Fruit fly (Drosophila melanogaster): ENCODE data around the gene D1.
A peak's percentile ranks its signal among the peaks of the same experiment; 100 is the strongest.

Gene D1

DNA sequence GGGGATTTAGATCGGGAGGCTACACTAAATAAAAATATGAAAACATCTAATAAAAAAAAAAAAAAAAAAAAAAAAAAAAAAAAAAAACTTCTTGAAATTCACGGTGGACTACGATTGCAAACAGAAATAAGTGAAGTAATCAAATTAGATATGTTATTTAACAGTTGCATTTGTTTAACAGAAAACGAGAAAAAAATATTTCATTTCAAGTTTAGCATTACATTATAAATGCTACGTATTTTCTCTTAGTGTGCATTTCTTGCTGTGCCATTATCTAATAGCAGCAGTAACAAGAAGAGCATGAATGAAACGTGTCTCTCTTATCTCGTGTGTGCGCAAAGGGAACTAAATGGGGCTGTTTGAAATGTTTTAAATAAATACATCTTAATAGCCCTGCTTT, 15.6 kb downstream of the D1 start:
- peak; percentile 49 for TF ChIP-seq CG9948 (tag; optimal IDR thresholded peaks at IDR 0.05)
- TF ChIP-seq CG32121 (GFP tag; IDR thresholded peaks at IDR 0.05): peak; percentile 69
- TF ChIP-seq rn (GFP tag; IDR thresholded peaks at IDR 0.05): peak; percentile 22; the same call in 1 of the 2 replicates
- TF ChIP-seq Snoo (tag; optimal IDR thresholded peaks at IDR 0.05): no peak
- TF ChIP-seq CG8301 (tag; optimal IDR thresholded peaks at IDR 0.05): no peak
- TF ChIP-seq Pif1B (GFP tag; optimal IDR thresholded peaks at IDR 0.05): peak; percentile 46
- TF ChIP-seq fd96Ca (GFP tag; IDR thresholded peaks at IDR 0.05): no peak
- TF ChIP-seq Ets98B (GFP tag; IDR thresholded peaks at IDR 0.05): peak; percentile 70
- TF ChIP-seq CG34367 (tag; optimal IDR thresholded peaks at IDR 0.05): peak; percentile 5
- no peak for TF ChIP-seq gl (tag; optimal IDR thresholded peaks at IDR 0.05)
- peak; percentile 28 for TF ChIP-seq CG8159 (tag; optimal IDR thresholded peaks at IDR 0.05)
- TF ChIP-seq CG15710 (tag; optimal IDR thresholded peaks at IDR 0.05): peak; percentile 20
- peak; percentile 63 for TF ChIP-seq Pif1A (GFP tag; optimal IDR thresholded peaks at IDR 0.05)
- peak; percentile 67 for TF ChIP-seq CG14655 (GFP tag; optimal IDR thresholded peaks at IDR 0.05)
- peak; percentile 38 for TF ChIP-seq CG17806 (tag; optimal IDR thresholded peaks at IDR 0.05)
- peak; percentile 49; the same call in 1 of the 2 replicates for TF ChIP-seq CG12605 (GFP tag; IDR thresholded peaks at IDR 0.05)
- peak; percentile 73 for TF ChIP-seq CG4496 (GFP tag; IDR thresholded peaks at IDR 0.05)
- TF ChIP-seq D1 (tag; optimal IDR thresholded peaks at IDR 0.05): no peak

DNA sequence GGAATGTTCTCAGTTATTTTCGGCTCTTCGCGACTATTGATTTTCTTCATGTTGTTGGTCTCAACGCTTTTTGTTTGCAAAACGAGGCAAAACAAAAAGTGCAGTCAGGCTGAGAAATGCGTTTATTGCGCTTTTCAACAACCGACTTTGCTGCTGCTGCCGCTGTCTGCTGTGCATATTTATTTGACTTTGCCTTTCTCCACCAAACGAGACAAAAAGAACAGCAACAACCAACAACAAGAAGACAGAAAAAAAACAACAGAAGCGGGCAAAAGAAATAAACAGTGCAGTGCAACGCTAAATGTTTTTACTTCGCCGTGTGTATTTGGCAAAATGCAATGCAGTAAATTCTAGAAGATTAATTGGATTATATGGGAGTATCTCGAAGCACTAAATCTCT, 18.1 kb downstream of the D1 start:
- TF ChIP-seq CG14655 (GFP tag; optimal IDR thresholded peaks at IDR 0.05): peak; percentile 55
- TF ChIP-seq CG32121 (GFP tag; IDR thresholded peaks at IDR 0.05): peak; percentile 51; the same call in 1 of the 2 replicates
- peak; percentile 32 for TF ChIP-seq gl (tag; optimal IDR thresholded peaks at IDR 0.05)
- no peak for TF ChIP-seq CG15710 (tag; optimal IDR thresholded peaks at IDR 0.05)
- TF ChIP-seq CG17806 (tag; optimal IDR thresholded peaks at IDR 0.05): no peak
- no peak for TF ChIP-seq CG12605 (GFP tag; IDR thresholded peaks at IDR 0.05)
- TF ChIP-seq CG34367 (tag; optimal IDR thresholded peaks at IDR 0.05): no peak
- no peak for TF ChIP-seq D1 (tag; optimal IDR thresholded peaks at IDR 0.05)
- no peak for TF ChIP-seq CG8159 (tag; optimal IDR thresholded peaks at IDR 0.05)
- TF ChIP-seq fd96Ca (GFP tag; IDR thresholded peaks at IDR 0.05): no peak
- peak; percentile 42 for TF ChIP-seq CG8301 (tag; optimal IDR thresholded peaks at IDR 0.05)
- TF ChIP-seq Snoo (tag; optimal IDR thresholded peaks at IDR 0.05): peak; percentile 6
- TF ChIP-seq Pif1B (GFP tag; optimal IDR thresholded peaks at IDR 0.05): no peak
- peak; percentile 50 for TF ChIP-seq Ets98B (GFP tag; IDR thresholded peaks at IDR 0.05)
- TF ChIP-seq CG10348 (GFP tag; IDR thresholded peaks at IDR 0.05): no peak
- peak; percentile 57; the same call in 2 of the 3 replicates for TF ChIP-seq CG4496 (GFP tag; IDR thresholded peaks at IDR 0.05)

DNA sequence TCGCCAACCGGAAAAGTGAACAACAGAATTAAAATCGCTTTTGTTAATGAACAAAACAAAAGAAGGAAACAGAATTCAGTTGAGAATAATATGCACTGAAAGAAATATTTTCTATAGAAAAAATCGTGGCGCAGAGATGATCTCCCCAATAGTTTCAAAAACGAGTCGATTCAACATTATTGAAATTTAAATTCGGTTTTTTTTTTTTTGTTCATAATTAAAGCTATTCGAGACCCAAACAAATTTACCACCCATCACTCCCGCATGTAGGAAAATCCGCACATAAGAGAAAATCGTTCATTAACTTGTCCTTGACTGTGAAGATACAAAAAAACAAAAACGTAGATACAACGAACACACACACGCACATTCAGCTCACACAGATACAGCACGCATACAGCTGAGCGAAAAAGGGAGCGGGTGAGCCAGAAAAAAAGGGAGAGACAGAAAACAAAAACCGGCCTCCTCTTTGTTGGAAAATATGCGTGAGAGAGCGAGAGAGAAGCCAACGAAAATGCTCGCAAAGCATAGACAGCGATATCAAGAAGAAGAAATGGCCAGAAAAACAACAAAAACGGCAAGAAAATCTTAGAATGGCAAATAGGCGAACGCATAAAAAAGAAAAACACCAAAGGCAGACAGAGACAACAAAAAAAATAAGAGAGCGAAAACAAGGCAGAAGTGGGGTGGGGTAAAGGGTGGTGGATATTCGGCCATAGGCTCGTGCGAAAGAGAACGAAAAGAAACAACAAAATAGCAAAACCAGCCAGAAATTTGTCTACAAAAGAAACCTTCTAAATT, 20.2 kb downstream of the D1 start:
- TF ChIP-seq Pif1B (GFP tag; optimal IDR thresholded peaks at IDR 0.05) (peak; percentile 78), Snoo (tag; optimal IDR thresholded peaks at IDR 0.05) (peak; percentile 61), CG34367 (tag; optimal IDR thresholded peaks at IDR 0.05) (peak; percentile 47), Pif1A (GFP tag; optimal IDR thresholded peaks at IDR 0.05) (peak; percentile 67), CG13204 (GFP tag; optimal IDR thresholded peaks at IDR 0.05) (peak; percentile 70), EcR (GFP tag; optimal IDR thresholded peaks at IDR 0.05) (peak; percentile 85), CG8301 (tag; optimal IDR thresholded peaks at IDR 0.05) (peak; percentile 77), fd96Ca (GFP tag; IDR thresholded peaks at IDR 0.05) (peak; percentile 78; the same call in 2 of the 3 replicates), gl (tag; optimal IDR thresholded peaks at IDR 0.05) (peak; percentile 71), CG12605 (GFP tag; IDR thresholded peaks at IDR 0.05) (peak; percentile 93), CG4496 (GFP tag; IDR thresholded peaks at IDR 0.05) (peak; percentile 88), Ets98B (GFP tag; IDR thresholded peaks at IDR 0.05) (peak; percentile 76), CG17806 (tag; optimal IDR thresholded peaks at IDR 0.05) (peak; percentile 49), CG10348 (GFP tag; IDR thresholded peaks at IDR 0.05) (no peak), D1 (tag; optimal IDR thresholded peaks at IDR 0.05) (peak; percentile 42), CG9948 (tag; optimal IDR thresholded peaks at IDR 0.05) (peak; percentile 23), rn (GFP tag; IDR thresholded peaks at IDR 0.05) (peak; percentile 54; the same call in 1 of the 2 replicates), CG32121 (GFP tag; IDR thresholded peaks at IDR 0.05) (peak; percentile 82), CG8159 (tag; optimal IDR thresholded peaks at IDR 0.05) (peak; percentile 67), CG14655 (GFP tag; optimal IDR thresholded peaks at IDR 0.05) (peak; percentile 91), CG15710 (tag; optimal IDR thresholded peaks at IDR 0.05) (peak; percentile 54)

DNA sequence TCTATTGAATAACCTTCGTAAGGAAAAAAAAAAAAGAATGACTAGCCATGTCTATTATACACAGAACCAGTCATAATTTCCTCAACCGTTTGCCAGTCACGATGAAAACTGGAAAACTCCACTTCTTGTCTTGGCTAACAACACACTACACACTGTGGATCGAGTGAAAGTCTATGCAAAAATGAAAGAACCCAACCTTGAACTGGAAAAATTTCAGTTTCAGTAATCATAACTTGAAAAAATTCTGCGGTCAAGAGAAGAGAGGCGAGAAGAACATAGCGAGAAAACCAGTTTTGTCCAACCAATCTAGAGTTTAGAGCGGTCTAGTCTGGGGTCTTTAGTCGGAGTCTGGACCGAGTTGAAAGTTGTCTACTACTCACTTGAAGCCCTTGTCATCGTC, 22.8 kb downstream of the D1 start:
- TF ChIP-seq CG8301 (tag; optimal IDR thresholded peaks at IDR 0.05) (peak; percentile 31), EcR (GFP tag; optimal IDR thresholded peaks at IDR 0.05) (peak; percentile 47), CG14655 (GFP tag; optimal IDR thresholded peaks at IDR 0.05) (peak; percentile 19), Ets98B (GFP tag; IDR thresholded peaks at IDR 0.05) (no peak)

DNA sequence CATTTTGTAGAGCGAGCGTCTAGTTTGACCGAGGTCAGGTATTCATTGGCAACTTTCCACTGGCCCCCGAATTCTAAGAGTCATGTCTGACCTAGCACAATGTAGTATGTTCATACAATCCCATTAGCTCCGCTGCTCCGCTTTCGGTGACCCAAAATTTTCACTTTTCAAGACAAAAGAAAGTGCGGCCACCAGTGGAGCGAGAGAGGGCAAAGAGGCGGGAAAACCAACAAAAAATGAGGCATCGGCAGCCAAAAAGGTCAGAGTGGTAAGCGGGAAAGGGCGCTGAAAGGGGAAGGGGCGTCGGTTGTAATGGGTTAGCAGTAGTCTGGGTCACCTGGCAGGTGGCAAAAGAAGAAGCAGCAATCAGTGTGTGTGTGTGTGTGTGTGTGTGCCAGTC, 24.9 kb downstream of the D1 start:
- no peak for TF ChIP-seq CG8301 (tag; optimal IDR thresholded peaks at IDR 0.05)
- no peak for TF ChIP-seq CG10348 (GFP tag; IDR thresholded peaks at IDR 0.05)
- no peak for TF ChIP-seq CG4496 (GFP tag; IDR thresholded peaks at IDR 0.05)
- TF ChIP-seq CG13204 (GFP tag; optimal IDR thresholded peaks at IDR 0.05): no peak
- no peak for TF ChIP-seq CG32121 (GFP tag; IDR thresholded peaks at IDR 0.05)
- TF ChIP-seq gl (tag; optimal IDR thresholded peaks at IDR 0.05): no peak
- no peak for TF ChIP-seq CG15710 (tag; optimal IDR thresholded peaks at IDR 0.05)
- no peak for TF ChIP-seq CG8159 (tag; optimal IDR thresholded peaks at IDR 0.05)
- no peak for TF ChIP-seq CG9948 (tag; optimal IDR thresholded peaks at IDR 0.05)
- no peak for TF ChIP-seq CG12605 (GFP tag; IDR thresholded peaks at IDR 0.05)
- TF ChIP-seq EcR (GFP tag; optimal IDR thresholded peaks at IDR 0.05): no peak
- TF ChIP-seq Pif1B (GFP tag; optimal IDR thresholded peaks at IDR 0.05): no peak
- no peak for TF ChIP-seq Ets98B (GFP tag; IDR thresholded peaks at IDR 0.05)
